Worm (Caenorhabditis elegans): ENCODE measurements around the gene W01D2.3.

The W01D2.3 gene

DNA sequence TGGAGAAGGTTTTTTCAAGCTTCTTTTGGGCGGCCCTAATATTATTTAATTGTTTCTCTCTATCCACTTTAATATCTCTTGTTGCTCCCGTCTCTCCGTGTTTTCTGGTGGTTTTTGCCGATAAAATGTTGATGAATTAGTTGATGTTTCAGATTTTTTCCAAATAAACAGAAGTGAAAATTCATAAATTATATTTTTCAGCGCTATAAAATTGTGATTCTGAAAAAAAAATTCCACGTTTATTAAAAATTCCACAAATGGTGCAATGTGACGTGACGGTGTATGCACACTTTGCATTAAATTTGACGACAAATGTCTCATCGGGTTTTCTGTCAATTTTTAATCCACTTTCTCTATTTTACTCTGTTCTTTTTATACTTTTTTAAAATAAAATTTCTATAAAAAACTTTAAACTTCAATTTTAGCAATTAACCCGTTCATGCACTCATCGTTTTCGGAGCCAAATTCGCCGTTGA, 6.0 kb downstream of the W01D2.3 start, which contains the start of gene tbc-20 (continued):
- TF ChIP-seq ceh-63 (GFP tag; optimal IDR thresholded peaks at IDR 0.05) (no peak), ets-5 (GFP tag; IDR thresholded peaks at IDR 0.05) (no peak), lsy-2 (tag; optimal IDR thresholded peaks at IDR 0.05) (peak; percentile 25 to 46), dpl-1 (GFP tag; optimal IDR thresholded peaks at IDR 0.05) (peak; percentile 41 to 58 (median 46)), ztf-11 (tag; optimal IDR thresholded peaks at IDR 0.05) (no peak), C34B4.2 (tag; optimal IDR thresholded peaks at IDR 0.05) (no peak), F16B12.6 (tag; optimal IDR thresholded peaks at IDR 0.05) (peak; percentile 86), aha-1 (tag; optimal IDR thresholded peaks at IDR 0.05) (no peak), sptf-1 (tag; optimal IDR thresholded peaks at IDR 0.05) (no peak), egl-13 (tag; optimal IDR thresholded peaks at IDR 0.05) (no peak), vab-15 (tag; optimal IDR thresholded peaks at IDR 0.05) (no peak), snu-23 (GFP tag; optimal IDR thresholded peaks at IDR 0.05) (peak; percentile 42), ces-1 (GFP tag; optimal IDR thresholded peaks at IDR 0.05) (no peak), fos-1 (tag; optimal IDR thresholded peaks at IDR 0.05) (no peak), pag-3 (tag; optimal IDR thresholded peaks at IDR 0.05; ENCODE audit: borderline replicate concordance, insufficient read depth) (no peak), mdl-1 (tag; optimal IDR thresholded peaks at IDR 0.05) (no peak), irx-1 (tag; optimal IDR thresholded peaks at IDR 0.05) (no peak), unc-130 (tag; optimal IDR thresholded peaks at IDR 0.05) (no peak), xbp-1 (tag; optimal IDR thresholded peaks at IDR 0.05) (no peak), lir-3 (tag; optimal IDR thresholded peaks at IDR 0.05; ENCODE audit: poor library complexity) (peak; percentile 22), jun-1 (tag; optimal IDR thresholded peaks at IDR 0.05) (no peak), nhr-28 (tag; optimal IDR thresholded peaks at IDR 0.05) (no peak), mab-9 (GFP tag; IDR thresholded peaks at IDR 0.05) (no peak), alr-1 (tag; optimal IDR thresholded peaks at IDR 0.05; ENCODE audit: borderline replicate concordance) (no peak), nhr-19 (GFP tag; conservative IDR thresholded peaks at IDR 0.05) (no peak), snpc-4 (tag; optimal IDR thresholded peaks at IDR 0.05) (peak; percentile 48), rnt-1 (tag; optimal IDR thresholded peaks at IDR 0.05) (no peak), elt-3 (tag; optimal IDR thresholded peaks at IDR 0.05) (no peak), isw-1 (GFP tag; IDR thresholded peaks at IDR 0.05) (no peak), fkh-10 (GFP tag; optimal IDR thresholded peaks at IDR 0.05) (no peak), C16A3.4 (tag; optimal IDR thresholded peaks at IDR 0.05) (peak; percentile 19), ama-1 (optimal IDR thresholded peaks at IDR 0.05) (peak; percentile 8), hlh-4 (tag; optimal IDR thresholded peaks at IDR 0.05) (no peak), lin-13 (GFP tag; optimal IDR thresholded peaks at IDR 0.05) (no peak), skn-1 (tag; optimal IDR thresholded peaks at IDR 0.05) (no peak), zag-1 (tag; optimal IDR thresholded peaks at IDR 0.05) (no peak), lin-15B (tag; optimal IDR thresholded peaks at IDR 0.05) (no peak), aly-2 (tag; optimal IDR thresholded peaks at IDR 0.05) (peak; percentile 57)

ce11 chrII:14794935-14795454, 9.1 kb downstream of the W01D2.3 start, which contains the start of gene eif-3.B:
TSS of gene eif-3.B (plus strand) at chrII:14795404.
- no peak for TF ChIP-seq unc-62 (GFP tag; optimal IDR thresholded peaks at IDR 0.05)
- TF ChIP-seq unc-86 (tag; optimal IDR thresholded peaks at IDR 0.05): peak; percentile 99
- peak; percentile 96 for TF ChIP-seq isw-1 (GFP tag; IDR thresholded peaks at IDR 0.05)
- TF ChIP-seq pax-3 (tag; optimal IDR thresholded peaks at IDR 0.05): peak; percentile 96
- TF ChIP-seq unc-98 (GFP tag; IDR thresholded peaks at IDR 0.05): peak; percentile 88
- TF ChIP-seq ceh-63 (GFP tag; optimal IDR thresholded peaks at IDR 0.05): peak; percentile 70
- TF ChIP-seq xbp-1 (tag; optimal IDR thresholded peaks at IDR 0.05): peak; percentile 95
- TF ChIP-seq nhr-47 (tag; optimal IDR thresholded peaks at IDR 0.05): peak; percentile 98
- TF ChIP-seq F16B12.6 (tag; optimal IDR thresholded peaks at IDR 0.05): peak; percentile 92
- no peak for TF ChIP-seq pqm-1 (tag; optimal IDR thresholded peaks at IDR 0.05)
- peak; percentile 97 for TF ChIP-seq irx-1 (tag; optimal IDR thresholded peaks at IDR 0.05)
- peak; percentile 95 for TF ChIP-seq C04F5.9 (tag; optimal IDR thresholded peaks at IDR 0.05)
- no peak for TF ChIP-seq sptf-1 (tag; optimal IDR thresholded peaks at IDR 0.05)
- peak; percentile 51 for TF ChIP-seq aha-1 (tag; optimal IDR thresholded peaks at IDR 0.05)
- no peak for TF ChIP-seq nhr-76 (tag; optimal IDR thresholded peaks at IDR 0.05)
- peak; percentile 98 for TF ChIP-seq lin-35 (GFP tag; optimal IDR thresholded peaks at IDR 0.05)
- TF ChIP-seq mep-1 (tag; optimal IDR thresholded peaks at IDR 0.05): peak; percentile 96
- peak; percentile 98 for TF ChIP-seq nhr-77 (tag; optimal IDR thresholded peaks at IDR 0.05)
- peak; percentile 98 for TF ChIP-seq nhr-71 (tag; optimal IDR thresholded peaks at IDR 0.05)
- peak; percentile 89 for TF ChIP-seq elt-2 (tag; optimal IDR thresholded peaks at IDR 0.05)
- peak; percentile 94 for TF ChIP-seq lin-15B (tag; optimal IDR thresholded peaks at IDR 0.05)
- peak; percentile 95 to 96 for TF ChIP-seq lsy-2 (tag; optimal IDR thresholded peaks at IDR 0.05)
- peak in 1 of 2 experiments; percentile 97 for TF ChIP-seq ztf-11 (tag; optimal IDR thresholded peaks at IDR 0.05)
- TF ChIP-seq snpc-4 (tag; optimal IDR thresholded peaks at IDR 0.05): peak; percentile 95
- peak; percentile 84 for TF ChIP-seq blmp-1 (tag; optimal IDR thresholded peaks at IDR 0.05)

Data from whole organism, L1 larva.